Worm (Caenorhabditis elegans): Measurements from ENCODE around the gene sri-65.
A peak's percentile ranks its signal among the peaks of the same experiment; 100 is the strongest.

Gene sri-65

DNA sequence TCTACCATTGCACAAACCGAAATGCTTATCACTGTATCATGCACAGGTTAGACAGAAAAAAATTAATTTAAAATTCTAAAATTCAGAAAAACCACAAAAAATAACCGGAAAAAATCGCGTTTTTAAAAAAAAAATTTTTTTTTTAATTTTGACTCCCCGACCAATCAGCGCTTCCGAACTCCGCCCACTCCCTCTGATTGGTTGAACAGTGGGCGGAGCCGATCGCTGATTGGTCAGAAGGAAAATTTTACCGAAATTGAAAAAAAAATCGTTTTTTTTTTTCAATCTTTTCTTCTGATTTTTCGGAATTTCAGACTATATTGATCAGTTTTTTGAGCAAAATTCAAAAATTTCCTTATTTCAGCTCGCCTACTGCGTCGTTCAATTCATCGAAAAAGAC, 26.8 kb downstream of the sri-65 start (continued):
- no peak for TF ChIP-seq ztf-4 (tag; optimal IDR thresholded peaks at IDR 0.05)
- no peak for TF ChIP-seq lin-35 (GFP tag; optimal IDR thresholded peaks at IDR 0.05)
- no peak for TF ChIP-seq xbp-1 (tag; optimal IDR thresholded peaks at IDR 0.05)

ce11 chrV:16357253-16357652, 30.9 kb downstream of the sri-65 start, which contains the start of gene pptr-1:
pptr-1 (plus strand) TSS chrV:16357521.
- peak; percentile 5 for TF ChIP-seq skn-1 (tag; optimal IDR thresholded peaks at IDR 0.05)
- TF ChIP-seq ceh-90 (tag; optimal IDR thresholded peaks at IDR 0.05) = no peak
- TF ChIP-seq ceh-82 (tag; optimal IDR thresholded peaks at IDR 0.05) = peak in 1 of 3 experiments; percentile 5
- peak; percentile 88 for TF ChIP-seq blmp-1 (tag; optimal IDR thresholded peaks at IDR 0.05)
- peak; percentile 43 for TF ChIP-seq elt-2 (tag; optimal IDR thresholded peaks at IDR 0.05)

- no peak for TF ChIP-seq xbp-1 (tag; optimal IDR thresholded peaks at IDR 0.05)
- TF ChIP-seq efl-1 (optimal IDR thresholded peaks at IDR 0.05) = peak in 1 of 2 experiments; percentile 38
- peak; percentile 59 to 93 for TF ChIP-seq efl-1 (GFP tag; optimal IDR thresholded peaks at IDR 0.05 in 1 of 2)
- no peak for TF ChIP-seq nhr-237 (tag; optimal IDR thresholded peaks at IDR 0.05)
- no peak for TF ChIP-seq mef-2 (tag; optimal IDR thresholded peaks at IDR 0.05)
- no peak for TF ChIP-seq vab-15 (tag; optimal IDR thresholded peaks at IDR 0.05)
- TF ChIP-seq dpl-1 (GFP tag; optimal IDR thresholded peaks at IDR 0.05) = peak in 1 of 3 experiments; percentile 41
- TF ChIP-seq nhr-19 (GFP tag; conservative IDR thresholded peaks at IDR 0.05) = no peak
- no peak for TF ChIP-seq elt-3 (tag; optimal IDR thresholded peaks at IDR 0.05)
Observed at ce11 chrV:16356798-16357197, 31.4 kb downstream of the sri-65 start.

DNA sequence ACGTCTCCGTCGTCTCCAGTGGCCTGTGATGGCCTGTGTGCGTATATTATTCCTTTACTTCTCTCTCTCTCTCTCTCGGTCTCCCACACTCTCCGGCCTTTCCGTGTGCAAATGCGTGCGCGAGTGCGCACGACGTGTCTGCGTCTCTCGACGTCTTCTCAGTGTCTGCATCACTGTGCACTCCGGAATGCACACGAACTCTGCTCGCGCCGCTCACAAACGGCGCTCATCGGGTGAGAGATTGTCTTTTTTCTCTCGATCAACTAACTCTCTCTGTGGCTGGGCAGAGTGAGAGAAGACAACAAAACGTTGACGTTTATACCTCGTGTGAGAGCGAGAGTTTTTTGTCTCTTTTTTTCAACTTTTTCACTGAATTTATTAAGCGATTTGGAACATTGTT, 32.2 kb downstream of the sri-65 start:
- TF ChIP-seq efl-1 (optimal IDR thresholded peaks at IDR 0.05) (peak; percentile 84 to 93), efl-1 (GFP tag; optimal IDR thresholded peaks at IDR 0.05 in 1 of 2) (peak; percentile 57 to 96), ceh-90 (tag; optimal IDR thresholded peaks at IDR 0.05) (no peak), nhr-11 (tag; optimal IDR thresholded peaks at IDR 0.05) (peak; percentile 5), C04F5.9 (tag; optimal IDR thresholded peaks at IDR 0.05) (no peak), snu-23 (GFP tag; optimal IDR thresholded peaks at IDR 0.05) (peak; percentile 96), nhr-71 (tag; optimal IDR thresholded peaks at IDR 0.05) (peak; percentile 97), ceh-8 (GFP tag; optimal IDR thresholded peaks at IDR 0.05) (peak; percentile 60), nhr-84 (tag; optimal IDR thresholded peaks at IDR 0.05) (no peak), nhr-85 (tag) (peak; percentile 95), C16A3.4 (tag; optimal IDR thresholded peaks at IDR 0.05) (peak; percentile 73), lin-39 (tag; optimal IDR thresholded peaks at IDR 0.05) (no peak), lin-15B (tag; optimal IDR thresholded peaks at IDR 0.05) (peak; percentile 12), jun-1 (tag; optimal IDR thresholded peaks at IDR 0.05) (peak; percentile 83), unc-130 (tag; optimal IDR thresholded peaks at IDR 0.05) (no peak), efl-3 (GFP tag; optimal IDR thresholded peaks at IDR 0.05) (no peak), grh-1 (GFP tag; IDR thresholded peaks at IDR 0.05) (no peak), nhr-77 (tag; optimal IDR thresholded peaks at IDR 0.05) (peak; percentile 81), ceh-82 (tag; optimal IDR thresholded peaks at IDR 0.05) (peak; percentile 82 to 91 (median 85)), pax-3 (tag; optimal IDR thresholded peaks at IDR 0.05) (peak; percentile 76), hlh-4 (tag; optimal IDR thresholded peaks at IDR 0.05) (no peak), Y116A8C.19 (tag; optimal IDR thresholded peaks at IDR 0.05; ENCODE audit: borderline replicate concordance) (no peak), fkh-8 (tag; optimal IDR thresholded peaks at IDR 0.05) (peak; percentile 94), swsn-7 (tag; optimal IDR thresholded peaks at IDR 0.05) (peak; percentile 92), ztf-11 (tag; optimal IDR thresholded peaks at IDR 0.05) (peak in 1 of 2 experiments; percentile 67), ceh-88 (GFP tag; IDR thresholded peaks at IDR 0.05) (peak; percentile 68), pqm-1 (tag; optimal IDR thresholded peaks at IDR 0.05) (no peak), elt-2 (tag; optimal IDR thresholded peaks at IDR 0.05) (peak; percentile 87), blmp-1 (tag; optimal IDR thresholded peaks at IDR 0.05) (peak; percentile 84), ceh-63 (GFP tag; optimal IDR thresholded peaks at IDR 0.05) (no peak), ztf-4 (tag; optimal IDR thresholded peaks at IDR 0.05) (peak; percentile 67), dpl-1 (GFP tag; optimal IDR thresholded peaks at IDR 0.05) (peak; percentile 53 to 62 (median 56)), aly-2 (tag; optimal IDR thresholded peaks at IDR 0.05) (peak; percentile 9), rnt-1 (tag; optimal IDR thresholded peaks at IDR 0.05) (peak; percentile 86), mep-1 (tag; optimal IDR thresholded peaks at IDR 0.05) (peak; percentile 77), nhr-28 (tag; optimal IDR thresholded peaks at IDR 0.05) (no peak), hpl-2 (GFP tag; optimal IDR thresholded peaks at IDR 0.05) (no peak), fos-1 (tag; optimal IDR thresholded peaks at IDR 0.05) (peak; percentile 79), sptf-1 (tag; optimal IDR thresholded peaks at IDR 0.05) (no peak), ama-1 (optimal IDR thresholded peaks at IDR 0.05) (no peak)

All from whole organism, L1 larva.